Fruit fly (Drosophila melanogaster): ENCODE measurements around the gene CG5986.

- TF ChIP-seq CG14711 (tag; optimal IDR thresholded peaks at IDR 0.05) (no peak), CG7045 (GFP tag; optimal IDR thresholded peaks at IDR 0.05) (no peak), CG1620 (GFP tag; optimal IDR thresholded peaks at IDR 0.05) (no peak), cnc (optimal IDR thresholded peaks at IDR 0.05) (no peak), Mnt (GFP tag; optimal IDR thresholded peaks at IDR 0.05) (no peak), Crg-1 (GFP tag; optimal IDR thresholded peaks at IDR 0.05) (no peak), CG33017 (tag; optimal IDR thresholded peaks at IDR 0.05) (no peak), CG7101 (tag; optimal IDR thresholded peaks at IDR 0.05) (no peak)
Observed at dm6 chr3R:24014600-24014999, 33.0 kb upstream of the CG5986 start.

Measured in whole organism, adult.